Fruit fly (Drosophila melanogaster): ENCODE measurements around the gene Skel.

- TF ChIP-seq CTCF (optimal IDR thresholded peaks at IDR 0.05) (no peak), CG8478 (optimal IDR thresholded peaks at IDR 0.05) (no peak)
These were observed at the start of gene Skel for dm6 chr3R:10686307-10687094.

Data from S2 (cell line).